Worm (Caenorhabditis elegans) whole organism, L4 larva: ENCODE data around the gene R01B10.3.
A peak's percentile ranks its signal among the peaks of the same experiment; 100 is the strongest.

ENCODE experiments used
- F37D6.2 ChIP-seq: sonication (generic microtip); optimal IDR thresholded peaks from 2 replicates; lab custom pipeline; 2016; ENCODE audit warnings: mild to moderate bottlenecking, missing genetic modification characterization, missing compliant biosample characterization
- F49E8.2 ChIP-seq: sonication (generic microtip); optimal IDR thresholded peaks from 2 replicates; lab custom pipeline; 2016; ENCODE audit warnings: missing compliant biosample characterization, mild to moderate bottlenecking, missing genetic modification characterization, borderline replicate concordance
- T26A8.4 ChIP-seq: fragments of 200-800 bp; sonication (Bioruptor generic); IDR thresholded peaks from 2 replicates; pipeline ENCODE4 v1.3.6; 2022; ENCODE audit warnings: missing genetic modification characterization, missing compliant biosample characterization
- Y48G9A.11 ChIP-seq: fragments of 200-800 bp; sonication (Bioruptor generic); IDR thresholded peaks from 2 replicates; pipeline ENCODE4 v1.3.6; 2022; ENCODE audit warnings: missing genetic modification reagents, missing genetic modification characterization, missing compliant biosample characterization
- aha-1 ChIP-seq: fragments of 150-350 bp; peaks from one replicate; lab custom pipeline; 2014; ENCODE audit warnings: missing biosample characterization, missing genetic modification characterization
- ceh-20 ChIP-seq: fragments of 200-800 bp; sonication (Bioruptor generic); IDR thresholded peaks from 2 replicates; pipeline ENCODE4 v1.3.6; 2022; ENCODE audit warnings: missing genetic modification reagents, missing genetic modification characterization, missing compliant biosample characterization
- daf-12 ChIP-seq: fragments of 150-350 bp; optimal IDR thresholded peaks from 2 replicates; lab custom pipeline; 2014; ENCODE audit warnings: missing biosample characterization, missing genetic modification reagents, missing genetic modification characterization
- daf-19 ChIP-seq: fragments of 200-800 bp; sonication (Bioruptor generic); conservative IDR thresholded peaks from 2 replicates; pipeline ENCODE4 v1.3.6; 2022; ENCODE audit warnings: missing genetic modification characterization, missing compliant biosample characterization
- dmd-6 ChIP-seq: fragments of 200-800 bp; sonication (Bioruptor generic); IDR thresholded peaks from 2 replicates; pipeline ENCODE4 v1.3.6; 2022; ENCODE audit warnings: missing genetic modification reagents, missing genetic modification characterization, missing compliant biosample characterization
- dmd-8 ChIP-seq: fragments of 200-800 bp; sonication (Bioruptor generic); IDR thresholded peaks from 2 replicates; pipeline ENCODE4 v1.3.6; 2022; ENCODE audit warnings: missing genetic modification characterization, missing compliant biosample characterization
- dpl-1 ChIP-seq: fragments of 150-350 bp; optimal IDR thresholded peaks from 2 replicates; lab custom pipeline; 2014; ENCODE audit warnings: missing biosample characterization, missing genetic modification reagents, missing genetic modification characterization
- duxl-1 ChIP-seq: sonication (generic microtip); optimal IDR thresholded peaks from 2 replicates; lab custom pipeline; 2016; ENCODE audit warnings: mild to moderate bottlenecking, missing genetic modification characterization, moderate library complexity, missing compliant biosample characterization; ENCODE audit not compliant: poor library complexity
- fos-1 ChIP-seq: fragments of 150-350 bp; optimal IDR thresholded peaks from 2 replicates; lab custom pipeline; 2014; ENCODE audit warnings: missing biosample characterization, missing genetic modification characterization
- gei-8 ChIP-seq: fragments of 200-800 bp; sonication (Bioruptor generic); optimal IDR thresholded peaks from 2 replicates; lab custom pipeline; 2018; ENCODE audit warnings: mild to moderate bottlenecking, missing genetic modification characterization, missing compliant biosample characterization
- hlh-11 ChIP-seq: fragments of 200-800 bp; sonication (Bioruptor generic); optimal IDR thresholded peaks from 2 replicates; lab custom pipeline; 2018; ENCODE audit warnings: mild to moderate bottlenecking, missing genetic modification characterization, missing compliant biosample characterization
- hlh-30 ChIP-seq: sonication (generic microtip); optimal IDR thresholded peaks from 2 replicates; lab custom pipeline; 2017; ENCODE audit warnings: antibody characterized with exemption, mild to moderate bottlenecking, missing genetic modification characterization, missing compliant biosample characterization; ENCODE audit not compliant: insufficient read depth
- hmg-1.1 ChIP-seq: fragments of 200-800 bp; sonication (Bioruptor generic); IDR thresholded peaks from 2 replicates; pipeline ENCODE4 v1.3.6; 2022; ENCODE audit warnings: missing genetic modification reagents, missing genetic modification characterization, missing compliant biosample characterization
- lin-39 ChIP-seq: fragments of 150-350 bp; optimal IDR thresholded peaks from 2 replicates; lab custom pipeline; 2014; ENCODE audit warnings: missing biosample characterization, missing genetic modification reagents, missing genetic modification characterization
- lir-3 ChIP-seq: sonication (generic microtip); optimal IDR thresholded peaks from 2 replicates; lab custom pipeline; 2016; ENCODE audit warnings: mild to moderate bottlenecking, missing genetic modification characterization, missing compliant biosample characterization
- lsy-2 ChIP-seq, 2 experiments: fragments of 150-350 bp in 1 of 2; sonication (generic microtip) in 1 of 2; optimal IDR thresholded peaks; 2 replicates each; lab custom pipeline; 2014 to 2017; ENCODE audit warnings: missing biosample characterization in 2 of 2, missing genetic modification characterization in 2 of 2
- mep-1 ChIP-seq: fragments of 150-350 bp; sonication (generic microtip); optimal IDR thresholded peaks from 3 replicates; lab custom pipeline; 2014; ENCODE audit warnings: missing biosample characterization, missing genetic modification characterization
- nhr-237 ChIP-seq: sonication (generic microtip); optimal IDR thresholded peaks from 2 replicates; lab custom pipeline; 2017; ENCODE audit warnings: missing biosample characterization, missing genetic modification characterization
- php-3 ChIP-seq: fragments of 200-800 bp; sonication (Bioruptor generic); IDR thresholded peaks from 2 replicates; pipeline ENCODE4 v1.3.6; 2022; ENCODE audit warnings: missing genetic modification reagents, missing genetic modification characterization, missing compliant biosample characterization
- pqm-1 ChIP-seq: sonication (generic microtip); optimal IDR thresholded peaks from 2 replicates; lab custom pipeline; 2017; ENCODE audit warnings: missing biosample characterization, missing genetic modification characterization
- saeg-2 ChIP-seq: fragments of 200-800 bp; sonication (Bioruptor generic); IDR thresholded peaks from 2 replicates; pipeline ENCODE4 v1.3.6; 2022; ENCODE audit warnings: missing genetic modification reagents, missing genetic modification characterization, missing compliant biosample characterization
- set-16 ChIP-seq: fragments of 200-800 bp; sonication (Bioruptor generic); IDR thresholded peaks from 2 replicates; pipeline ENCODE4 v1.3.6; 2022; ENCODE audit warnings: missing genetic modification reagents, missing genetic modification characterization, missing compliant biosample characterization
- skn-1 ChIP-seq: fragments of 150-350 bp; optimal IDR thresholded peaks from 2 replicates; lab custom pipeline; 2014; ENCODE audit warnings: missing biosample characterization, missing genetic modification characterization
- spr-1 ChIP-seq: sonication (generic microtip); optimal IDR thresholded peaks from 2 replicates; lab custom pipeline; 2016; ENCODE audit warnings: mild to moderate bottlenecking, missing genetic modification characterization, missing compliant biosample characterization
- spr-3 ChIP-seq: fragments of 200-800 bp; sonication (Bioruptor generic); optimal IDR thresholded peaks from 2 replicates; lab custom pipeline; 2018; ENCODE audit warnings: mild to moderate bottlenecking, missing genetic modification characterization, missing compliant biosample characterization
- tag-97 ChIP-seq: fragments of 200-800 bp; sonication (Bioruptor generic); IDR thresholded peaks from 2 replicates; pipeline ENCODE4 v1.3.6; 2022; ENCODE audit warnings: missing genetic modification characterization, missing compliant biosample characterization
- tra-1 ChIP-seq: fragments of 200-800 bp; sonication (Bioruptor generic); IDR thresholded peaks from 2 replicates; pipeline ENCODE4 v1.3.6; 2022; ENCODE audit warnings: missing genetic modification reagents, missing genetic modification characterization, missing compliant biosample characterization
- unc-39 ChIP-seq: sonication (generic microtip); optimal IDR thresholded peaks from 2 replicates; lab custom pipeline; 2017; ENCODE audit warnings: missing biosample characterization, missing genetic modification characterization
- unc-62 ChIP-seq, 3 experiments: fragments of 150-350 bp in 1 of 3; sonication (generic microtip); optimal IDR thresholded peaks in 2 of 3; peaks in 1 of 3; 1 replicate in 1 of 3; 2 replicates in 2 of 3; lab custom pipeline; 2014 to 2017; ENCODE audit warnings: missing biosample characterization in 3 of 3, missing genetic modification characterization in 3 of 3, missing genetic modification reagents in 3 of 3, missing genotype in 1 of 3
- vab-7 ChIP-seq: fragments of 200-800 bp; sonication (Bioruptor generic); IDR thresholded peaks from 2 replicates; pipeline ENCODE4 v1.3.6; 2022; ENCODE audit warnings: missing genetic modification reagents, missing genetic modification characterization, missing compliant biosample characterization
- zag-1 ChIP-seq: fragments of 150-350 bp; optimal IDR thresholded peaks from 2 replicates; lab custom pipeline; 2014; ENCODE audit warnings: missing biosample characterization, missing genetic modification characterization

The R01B10.3 gene

DNA sequence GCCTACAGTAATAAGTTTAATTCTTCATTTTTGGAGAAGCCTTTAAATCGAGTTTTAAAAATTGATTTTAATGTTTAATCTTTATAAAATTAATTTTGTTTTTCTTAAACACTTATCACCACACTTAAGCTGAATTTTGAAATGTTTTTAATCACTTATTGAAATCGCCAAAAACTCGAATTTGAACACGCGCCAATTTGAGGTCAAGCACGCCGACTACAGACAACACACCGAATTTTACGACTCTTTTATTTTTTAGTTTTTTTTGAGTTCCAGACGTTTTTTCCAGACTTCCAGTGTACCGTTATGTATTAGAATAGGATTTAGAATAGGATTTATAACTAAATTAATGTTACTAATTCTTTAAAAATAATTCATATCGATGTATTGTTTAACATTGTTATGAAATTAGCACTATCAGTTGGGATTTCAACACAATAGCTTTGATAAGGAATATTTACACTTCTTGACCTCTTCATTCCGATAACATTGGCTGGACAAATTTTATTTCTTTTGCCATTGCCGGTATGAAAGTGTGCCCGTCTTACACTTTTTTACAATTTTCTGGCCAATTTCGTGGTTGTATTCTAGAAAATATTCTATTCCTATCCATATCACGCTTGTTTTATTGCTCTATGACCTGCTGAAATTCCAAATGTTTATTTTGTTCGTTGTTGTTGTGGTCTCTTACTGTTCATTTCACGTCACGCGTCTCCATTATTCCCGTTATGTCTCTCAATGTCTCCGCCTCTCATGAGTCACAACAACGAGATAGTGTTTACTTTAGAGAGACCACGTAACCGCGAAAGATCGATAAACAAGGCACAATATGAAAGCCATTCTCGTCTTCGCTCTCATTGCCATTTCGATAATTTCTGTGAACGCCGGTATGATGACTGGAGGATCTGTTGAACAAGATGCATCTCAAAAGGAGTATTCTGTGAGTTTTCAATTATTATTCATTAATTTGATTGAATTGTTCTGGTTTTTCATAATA is 1.4 kb downstream of the R01B10.3 start, which contains the start of gene cpi-2 (continued):
- TF ChIP-seq vab-7 (GFP tag; lab: Robert Waterston, UW) (no peak), gei-8 (GFP tag; lab: Kevin White, UChicago) (no peak), set-16 (no peak), dmd-6 (peak; percentile 47), tag-97 (GFP tag; lab: Robert Waterston, UW) (no peak), spr-3 (GFP tag; lab: Kevin White, UChicago) (no peak), hlh-30 (tag; lab: Kevin White, UChicago) (peak; percentile 87), fos-1 (tag; lab: Kevin White, UChicago) (no peak), unc-39 (no peak)

DNA sequence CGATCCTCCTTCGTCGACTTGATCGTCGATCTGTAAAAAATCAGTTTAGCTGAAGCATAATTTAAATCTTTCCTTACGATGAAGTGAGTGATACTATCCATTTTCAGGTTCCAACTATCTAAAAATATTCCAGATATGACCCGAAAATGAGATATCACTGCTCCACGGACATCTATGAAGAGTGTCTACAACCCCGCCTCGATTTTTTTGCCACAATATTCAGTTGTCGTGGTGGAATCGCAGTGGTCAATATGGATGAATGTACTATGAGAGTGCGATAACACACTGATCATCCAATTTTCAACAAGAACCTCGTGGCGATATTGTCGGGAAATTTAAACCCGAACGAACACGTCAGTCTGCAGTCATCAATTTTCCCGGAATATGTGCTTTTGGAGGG is 3.6 kb downstream of the R01B10.3 start, which contains the start of gene R01B10.2:
Gene R01B10.2, minus strand, starts transcription at position 101 of the 400 bp plus-strand sequence.
- TF ChIP-seq lir-3 (tag; lab: Kevin White, UChicago) (no peak), F49E8.2 (tag; lab: Kevin White, UChicago) (no peak), unc-62 (GFP tag; optimal IDR thresholded peaks at IDR 0.05 in 1 of 2; lab: Kevin White, UChicago) (peak in 1 of 2 experiments; percentile 71), unc-62 (tag; optimal IDR thresholded peaks at IDR 0.05; lab: Kevin White, UChicago) (no peak)

DNA sequence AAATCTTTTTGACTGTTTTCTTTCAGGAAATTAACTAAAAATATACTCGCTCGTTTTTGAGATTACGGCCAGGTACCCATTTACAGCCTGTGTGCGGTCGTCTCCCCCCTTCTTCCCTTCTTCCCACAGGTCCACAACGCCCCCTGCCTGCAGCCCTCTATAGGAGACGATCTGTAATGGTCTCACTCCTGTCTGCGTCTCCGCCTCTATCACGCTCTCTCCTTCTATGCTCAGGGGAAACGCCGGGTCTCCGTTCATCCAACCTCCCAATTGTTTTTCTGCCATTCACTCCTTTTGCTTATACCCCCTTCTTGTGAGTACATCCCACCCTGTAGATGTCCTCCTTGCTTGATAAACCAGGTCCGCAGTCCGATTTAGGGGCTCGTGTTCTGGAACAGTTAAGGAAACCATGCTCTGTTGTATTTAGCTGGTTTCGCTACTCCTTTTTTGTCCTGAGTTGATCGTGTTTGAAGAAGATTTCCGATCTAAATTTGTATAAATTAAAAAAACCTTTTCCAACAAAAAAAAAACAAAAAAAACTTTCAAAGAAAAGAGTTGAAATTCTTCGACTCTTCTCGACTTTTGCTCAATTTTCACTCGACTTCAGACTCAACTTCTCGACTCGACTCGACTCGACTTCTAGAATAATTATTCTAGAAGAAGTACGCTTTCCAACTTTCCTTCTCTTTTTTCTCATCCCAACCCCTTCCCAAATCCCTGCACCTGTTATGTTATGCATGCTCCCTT is 6.4 kb downstream of the R01B10.3 start, which contains the start of gene F29G9.1:
Gene F29G9.1, plus strand, starts transcription at position 697 of the 747 bp plus-strand sequence.
- peak; percentile 50; the same call in 1 of the 2 replicates for TF ChIP-seq set-16

ce11 chrV:6036547-6036946 is 8.4 kb downstream of the R01B10.3 start:
- TF ChIP-seq skn-1 (tag; lab: Kevin White, UChicago) = no peak
- TF ChIP-seq lin-39 (tag; lab: Kevin White, UChicago) = no peak
- TF ChIP-seq F37D6.2 (tag; lab: Kevin White, UChicago) = no peak
- TF ChIP-seq nhr-237 (tag; lab: Kevin White, UChicago) = no peak
- TF ChIP-seq pqm-1 = no peak
- TF ChIP-seq tra-1 (GFP tag; lab: Robert Waterston, UW) = no peak
- no peak for TF ChIP-seq unc-39
- TF ChIP-seq Y48G9A.11 (GFP tag; lab: Robert Waterston, UW) = no peak
- no peak for TF ChIP-seq zag-1 (tag; lab: Kevin White, UChicago)
- TF ChIP-seq duxl-1 (tag; lab: Kevin White, UChicago) = no peak
- TF ChIP-seq, all 104 proteins: peak for 0

- TF ChIP-seq T26A8.4 (GFP tag; lab: Robert Waterston, UW) (no peak), daf-12 (tag; lab: Kevin White, UChicago) (no peak), php-3 (GFP tag; lab: Robert Waterston, UW) (no peak), saeg-2 (GFP tag; lab: Robert Waterston, UW) (no peak), tag-97 (GFP tag; lab: Robert Waterston, UW) (no peak), daf-19 (GFP tag; lab: Robert Waterston, UW) (no peak)
- TF ChIP-seq, all 104 proteins: peak for 0
Observed at ce11 chrV:6034714-6035113, 10.2 kb downstream of the R01B10.3 start, which contains the start of gene dhs-17. Gene dhs-17 (minus strand): TSS chrV:6034814.

DNA sequence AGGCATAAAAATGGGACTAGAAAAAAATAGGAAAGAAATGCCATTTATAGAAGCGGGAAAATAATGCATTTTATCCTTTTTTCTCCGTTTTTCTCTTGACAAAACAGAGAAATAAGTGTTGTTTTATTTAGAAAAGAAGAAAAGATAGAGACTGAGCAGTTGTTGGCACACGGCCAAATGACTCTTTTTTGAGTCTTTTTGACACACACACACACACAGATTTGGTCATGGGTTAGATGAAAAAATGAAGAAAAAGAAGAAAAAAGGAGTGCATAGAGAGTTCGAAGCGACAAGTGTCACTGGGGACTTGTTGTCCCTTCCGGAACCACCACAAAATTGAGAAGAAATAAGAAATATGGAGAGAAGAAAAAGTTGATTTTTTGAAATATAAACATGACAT is 11.4 kb downstream of the R01B10.3 start:
- no peak for TF ChIP-seq hmg-1.1 (GFP tag; lab: Robert Waterston, UW)
- no peak for TF ChIP-seq spr-1 (tag; lab: Kevin White, UChicago)
- TF ChIP-seq dpl-1 (GFP tag; lab: Kevin White, UChicago) = no peak
- no peak for TF ChIP-seq ceh-20
- TF ChIP-seq dmd-8 = no peak
- peak in 1 of 2 experiments; percentile 51 for TF ChIP-seq lsy-2 (tag; optimal IDR thresholded peaks at IDR 0.05; lab: Kevin White, UChicago)
- TF ChIP-seq hlh-11 (tag; lab: Kevin White, UChicago) = peak; percentile 15
- peak; percentile 19 for TF ChIP-seq mep-1 (tag; lab: Kevin White, UChicago)
- peak; percentile 56 for TF ChIP-seq hlh-30 (tag; lab: Kevin White, UChicago)
- peak; percentile 4 for TF ChIP-seq aha-1 (tag; lab: Kevin White, UChicago)
